Worm (Caenorhabditis elegans) whole organism, midembryonic: ENCODE results near the gene C11D2.3.

ENCODE experiments used
- flt-1 ChIP-seq: fragments of 200-800 bp; sonication (Bioruptor generic); IDR thresholded peaks from 2 replicates; pipeline ENCODE4 v1.3.6; 2022; ENCODE audit warnings: missing genetic modification characterization, missing compliant biosample characterization
- klf-2 ChIP-seq: fragments of 200-800 bp; sonication (Bioruptor generic); conservative IDR thresholded peaks from 2 replicates; pipeline ENCODE4 v1.3.6; 2022; ENCODE audit warnings: missing genetic modification reagents, missing genetic modification characterization, missing compliant biosample characterization

DNA sequence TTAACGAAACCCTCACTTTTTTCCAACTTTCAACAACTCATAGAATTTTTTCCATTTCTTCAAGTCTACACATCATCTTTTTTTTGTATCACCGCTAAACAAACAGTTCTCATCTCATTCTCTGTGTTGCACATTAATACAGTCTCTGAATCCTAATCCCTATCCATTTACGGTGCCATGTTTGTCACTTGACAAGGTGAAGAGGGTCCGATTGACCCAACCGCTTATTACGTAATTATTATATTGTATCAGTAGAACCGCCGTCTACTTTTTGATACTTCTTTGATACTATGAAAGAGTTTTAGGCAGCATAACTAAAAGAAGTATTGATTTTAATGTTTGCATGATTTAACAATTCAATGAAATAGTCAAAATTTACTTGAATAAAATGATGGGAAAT lies 17.0 kb upstream of the C11D2.3 start:
- TF ChIP-seq klf-2 (GFP tag; lab: Robert Waterston, UW) = no peak
- TF ChIP-seq flt-1 (GFP tag; lab: Robert Waterston, UW) = no peak
